Fruit fly (Drosophila melanogaster) whole organism, embryonic: ENCODE results near the gene CG13028.

Experiments used
- CG10543 ChIP-seq: fragments of 200-800 bp; sonication (Bioruptor generic); optimal IDR thresholded peaks from 3 replicates; lab custom pipeline; 2017; ENCODE audit warnings: missing biosample characterization, mild to moderate bottlenecking, missing genetic modification characterization, moderate library complexity
- CG10565 ChIP-seq: fragments of 200-800 bp; sonication (Bioruptor generic); optimal IDR thresholded peaks from 3 replicates; lab custom pipeline; 2016; ENCODE audit warnings: missing biosample characterization, mild to moderate bottlenecking, missing genetic modification characterization
- CG10654 ChIP-seq: fragments of 200-800 bp; sonication (Bioruptor generic); optimal IDR thresholded peaks from 2 replicates; lab custom pipeline; 2016; ENCODE audit warnings: missing biosample characterization, missing genetic modification characterization
- CG13123 ChIP-seq: fragments of 200-800 bp; sonication (Bioruptor generic); optimal IDR thresholded peaks from 2 replicates; lab custom pipeline; 2016; ENCODE audit warnings: missing biosample characterization, missing genetic modification characterization
- CG13296 ChIP-seq: fragments of 200-800 bp; sonication (Bioruptor generic); optimal IDR thresholded peaks from 3 replicates; lab custom pipeline; 2018; ENCODE audit warnings: missing biosample characterization, mild to moderate bottlenecking, missing genetic modification characterization
- CG14710 ChIP-seq: fragments of 200-800 bp; sonication (Bioruptor generic); optimal IDR thresholded peaks from 3 replicates; lab custom pipeline; 2019; ENCODE audit warnings: missing biosample characterization, mild to moderate bottlenecking, missing genetic modification characterization, moderate library complexity
- CG1529 ChIP-seq: fragments of 200-800 bp; sonication (Bioruptor generic); optimal IDR thresholded peaks from 3 replicates; lab custom pipeline; 2018; ENCODE audit warnings: missing biosample characterization, missing genetic modification characterization
- CG16863 ChIP-seq: fragments of 200-800 bp; sonication (Bioruptor generic); optimal IDR thresholded peaks from 3 replicates; lab custom pipeline; 2016; ENCODE audit warnings: missing biosample characterization, missing genetic modification characterization
- CG18476 ChIP-seq: fragments of 200-800 bp; sonication (Bioruptor generic); optimal IDR thresholded peaks from 2 replicates; lab custom pipeline; 2016; ENCODE audit warnings: missing biosample characterization, mild to moderate bottlenecking, missing genetic modification characterization
- CG18764 ChIP-seq: fragments of 200-800 bp; sonication (Bioruptor generic); optimal IDR thresholded peaks from 3 replicates; lab custom pipeline; 2016; ENCODE audit warnings: missing biosample characterization, missing genetic modification characterization
- CG3281 ChIP-seq: fragments of 200-800 bp; sonication (Bioruptor generic); optimal IDR thresholded peaks from 3 replicates; lab custom pipeline; 2017; ENCODE audit warnings: missing biosample characterization, mild to moderate bottlenecking, missing genetic modification characterization
- CG4360 ChIP-seq: fragments of 200-800 bp; sonication (Bioruptor generic); IDR thresholded peaks from 2 replicates; pipeline ENCODE4 v1.3.6; 2022; ENCODE audit warnings: missing biosample characterization, missing genetic modification characterization
- CG4404 ChIP-seq: fragments of 200-800 bp; sonication (Bioruptor generic); IDR thresholded peaks from 2 replicates; pipeline ENCODE4 v1.3.6; 2022; ENCODE audit warnings: missing biosample characterization, missing genetic modification characterization
- CG6254 ChIP-seq: fragments of 200-800 bp; sonication (Bioruptor generic); optimal IDR thresholded peaks from 3 replicates; lab custom pipeline; 2017; ENCODE audit warnings: mild to moderate bottlenecking, missing biosample characterization, missing genetic modification reagents, missing genetic modification characterization
- CG6813 ChIP-seq: fragments of 200-800 bp; sonication (Bioruptor generic); optimal IDR thresholded peaks from 2 replicates; lab custom pipeline; 2017; ENCODE audit warnings: missing biosample characterization, missing genetic modification characterization, mild to moderate bottlenecking, moderate library complexity, missing genetic modification reagents
- CG7928 ChIP-seq: fragments of 200-800 bp; sonication (Bioruptor generic); optimal IDR thresholded peaks from 2 replicates; lab custom pipeline; 2017; ENCODE audit warnings: missing biosample characterization, mild to moderate bottlenecking, missing genetic modification characterization
- CG7963 ChIP-seq: fragments of 200-800 bp; sonication (Bioruptor generic); IDR thresholded peaks from 3 replicates; pipeline ENCODE4 v1.3.6; 2022; ENCODE audit warnings: missing biosample characterization, missing genetic modification characterization; ENCODE audit not compliant: partially characterized antibody
- CG8924 ChIP-seq: fragments of 200-800 bp; optimal IDR thresholded peaks from 3 replicates; lab custom pipeline; 2019; ENCODE audit warnings: missing biosample characterization, mild to moderate bottlenecking, missing genetic modification characterization, moderate library complexity
- CG9727 ChIP-seq: fragments of 200-800 bp; sonication (Bioruptor generic); optimal IDR thresholded peaks from 3 replicates; lab custom pipeline; 2017; ENCODE audit warnings: missing biosample characterization, mild to moderate bottlenecking, missing genetic modification characterization
- CG9932 ChIP-seq: fragments of 200-800 bp; sonication (Bioruptor generic); IDR thresholded peaks from 2 replicates; pipeline ENCODE4 v1.3.6; 2022; ENCODE audit warnings: missing biosample characterization, missing genetic modification characterization
- Fer1 ChIP-seq: fragments of 200-800 bp; sonication (Bioruptor generic); optimal IDR thresholded peaks from 2 replicates; lab custom pipeline; 2017; ENCODE audit warnings: missing biosample characterization, mild to moderate bottlenecking, missing genetic modification characterization
- Gug ChIP-seq: fragments of 200-800 bp; sonication (Bioruptor generic); IDR thresholded peaks from 4 replicates; pipeline ENCODE4 v1.3.6; 2022; ENCODE audit warnings: missing biosample characterization, missing genetic modification characterization
- HHEX ChIP-seq: fragments of 200-800 bp; sonication (Bioruptor generic); optimal IDR thresholded peaks from 3 replicates; lab custom pipeline; 2017; ENCODE audit warnings: missing biosample characterization, mild to moderate bottlenecking, missing genetic modification characterization, missing genetic modification reagents
- Hr3 ChIP-seq: fragments of 200-800 bp; sonication (Bioruptor generic); optimal IDR thresholded peaks from 3 replicates; lab custom pipeline; 2016; ENCODE audit warnings: missing biosample characterization, missing genetic modification characterization
- Kr ChIP-seq: fragments of 200-800 bp; sonication (Bioruptor generic); optimal IDR thresholded peaks from 2 replicates; lab custom pipeline; 2017; ENCODE audit warnings: missing biosample characterization, mild to moderate bottlenecking, missing genetic modification characterization
- Opbp ChIP-seq: fragments of 200-800 bp; sonication (Bioruptor generic); IDR thresholded peaks from 3 replicates; pipeline ENCODE4 v1.3.6; 2022; ENCODE audit warnings: missing biosample characterization, missing genetic modification characterization; ENCODE audit not compliant: partially characterized antibody
- PHDP ChIP-seq: fragments of 200-800 bp; sonication (Bioruptor generic); optimal IDR thresholded peaks from 3 replicates; lab custom pipeline; 2018; ENCODE audit warnings: missing biosample characterization, mild to moderate bottlenecking, missing genetic modification characterization, moderate library complexity
- Sry-δ ChIP-seq: fragments of 200-800 bp; sonication (Bioruptor generic); optimal IDR thresholded peaks from 2 replicates; lab custom pipeline; 2016; ENCODE audit warnings: missing biosample characterization, missing genetic modification characterization
- Stat92E ChIP-seq, 3 experiments: fragments of >200 bp in 2 of 3; fragments of 200-800 bp in 1 of 3; sonication (Bioruptor generic) in 1 of 3; optimal IDR thresholded peaks; 2 replicates each; lab custom pipeline; 2017 to 2019; ENCODE audit warnings: missing biosample characterization in 3 of 3, missing genetic modification characterization in 3 of 3, mild to moderate bottlenecking in 1 of 3, moderate library complexity in 1 of 3
- Tbp ChIP-seq: fragments of >200 bp; optimal IDR thresholded peaks from 2 replicates; lab custom pipeline; 2018; ENCODE audit warnings: missing biosample characterization, missing genetic modification characterization
- aop ChIP-seq: fragments of 200-800 bp; sonication (Bioruptor generic); IDR thresholded peaks from 2 replicates; pipeline ENCODE4 v1.3.6; 2022; ENCODE audit warnings: missing biosample characterization, missing genetic modification characterization
- bcd ChIP-seq: fragments of 200-800 bp; sonication (Bioruptor generic); optimal IDR thresholded peaks from 2 replicates; lab custom pipeline; 2017; ENCODE audit warnings: missing biosample characterization, mild to moderate bottlenecking, missing genetic modification characterization
- crc ChIP-seq: fragments of 200-800 bp; sonication (Bioruptor generic); optimal IDR thresholded peaks from 2 replicates; lab custom pipeline; 2016; ENCODE audit warnings: missing biosample characterization, missing genetic modification characterization
- dimm ChIP-seq: fragments of 200-800 bp; sonication (Bioruptor generic); IDR thresholded peaks from 2 replicates; pipeline ENCODE4 v1.3.6; 2022; ENCODE audit warnings: missing biosample characterization, missing genetic modification characterization
- fd3F ChIP-seq: fragments of 200-800 bp; sonication (Bioruptor generic); optimal IDR thresholded peaks from 2 replicates; lab custom pipeline; 2018; ENCODE audit warnings: missing biosample characterization, mild to moderate bottlenecking, missing genetic modification characterization, moderate library complexity
- h ChIP-seq: fragments of >200 bp; optimal IDR thresholded peaks from 2 replicates; lab custom pipeline; 2017
- hb ChIP-seq: fragments of 200-800 bp; sonication (Bioruptor generic); IDR thresholded peaks from 3 replicates; pipeline ENCODE4 v1.3.6; 2022; ENCODE audit warnings: missing biosample characterization, missing genetic modification characterization; ENCODE audit not compliant: partially characterized antibody
- hkb ChIP-seq, 2 experiments: fragments of 200-800 bp in 1 of 2; fragments of >200 bp in 1 of 2; sonication (Bioruptor generic) in 1 of 2; IDR thresholded peaks in 1 of 2; optimal IDR thresholded peaks in 1 of 2; 2 replicates each; pipeline versions ENCODE4 v1.3.6 to Lab custom; 2017 to 2022; ENCODE audit warnings: missing biosample characterization in 1 of 2, missing genetic modification characterization in 1 of 2
- inv ChIP-seq: fragments of 200-800 bp; sonication (Bioruptor generic); IDR thresholded peaks from 2 replicates; pipeline ENCODE4 v1.3.6; 2022; ENCODE audit warnings: missing biosample characterization, missing genetic modification characterization; ENCODE audit not compliant: partially characterized antibody
- jing ChIP-seq: fragments of 200-800 bp; sonication (Bioruptor generic); optimal IDR thresholded peaks from 2 replicates; lab custom pipeline; 2018; ENCODE audit warnings: missing biosample characterization, mild to moderate bottlenecking, missing genetic modification characterization
- lilli ChIP-seq: fragments of 200-800 bp; sonication (Bioruptor generic); optimal IDR thresholded peaks from 3 replicates; lab custom pipeline; 2016; ENCODE audit warnings: missing biosample characterization, missing genetic modification characterization
- maf-S ChIP-seq: fragments of 200-800 bp; sonication (Bioruptor generic); optimal IDR thresholded peaks from 2 replicates; lab custom pipeline; 2016; ENCODE audit warnings: missing biosample characterization, missing genetic modification characterization
- onecut ChIP-seq: fragments of 200-800 bp; sonication (Bioruptor generic); IDR thresholded peaks from 2 replicates; pipeline ENCODE4 v1.3.6; 2022; ENCODE audit warnings: missing biosample characterization, missing genetic modification characterization
- scrt ChIP-seq: fragments of 200-800 bp; sonication (Bioruptor generic); optimal IDR thresholded peaks from 2 replicates; lab custom pipeline; 2018; ENCODE audit warnings: missing biosample characterization, mild to moderate bottlenecking, missing genetic modification characterization, moderate library complexity
- sd ChIP-seq: fragments of 200-800 bp; sonication (Bioruptor generic); optimal IDR thresholded peaks from 3 replicates; lab custom pipeline; 2018; ENCODE audit warnings: missing biosample characterization, mild to moderate bottlenecking, missing genetic modification characterization, moderate library complexity
- sim ChIP-seq: fragments of 200-800 bp; sonication (Bioruptor generic); IDR thresholded peaks from 2 replicates; pipeline ENCODE4 v1.3.6; 2022; ENCODE audit warnings: missing biosample characterization, missing genetic modification characterization
- sob ChIP-seq: fragments of 200-800 bp; sonication (Bioruptor generic); IDR thresholded peaks from 2 replicates; pipeline ENCODE4 v1.3.6; 2022; ENCODE audit warnings: missing biosample characterization, missing genetic modification characterization
- sr ChIP-seq: fragments of 200-800 bp; sonication (Bioruptor generic); IDR thresholded peaks from 3 replicates; pipeline ENCODE4 v1.3.6; 2022; ENCODE audit warnings: missing biosample characterization, missing genetic modification characterization
- vnd ChIP-seq: fragments of 200-800 bp; sonication (Bioruptor generic); IDR thresholded peaks from 3 replicates; pipeline ENCODE4 v1.3.6; 2022; ENCODE audit warnings: missing biosample characterization, missing genetic modification characterization; ENCODE audit not compliant: partially characterized antibody
- wor ChIP-seq: fragments of 200-800 bp; sonication (Bioruptor generic); IDR thresholded peaks from 2 replicates; pipeline ENCODE4 v1.3.6; 2022; ENCODE audit warnings: missing biosample characterization, missing genetic modification characterization
- z ChIP-seq: fragments of 200-800 bp; sonication (Bioruptor generic); IDR thresholded peaks from 3 replicates; pipeline ENCODE4 v1.3.6; 2022; ENCODE audit warnings: missing biosample characterization, missing genetic modification characterization

CG13028 gene

dm6 chr3L:16893647-16894046 lies 29.4 kb upstream of the CG13028 start (continued):
- no peak for TF ChIP-seq sd
- TF ChIP-seq sim (GFP tag; lab: Robert Waterston, UW) = no peak
- no peak for TF ChIP-seq wor (GFP tag; lab: Robert Waterston, UW)
- TF ChIP-seq z (GFP tag; lab: Robert Waterston, UW) = no peak
- TF ChIP-seq Stat92E (GFP tag; optimal IDR thresholded peaks at IDR 0.05; lab: Kevin White, UChicago) = no peak
- peak; percentile 1 for TF ChIP-seq bcd
- no peak for TF ChIP-seq CG10654 (GFP tag; lab: Kevin White, UChicago)
- TF ChIP-seq CG18476 (GFP tag; lab: Kevin White, UChicago) = no peak
- no peak for TF ChIP-seq Opbp
- no peak for TF ChIP-seq CG13123 (GFP tag; lab: Kevin White, UChicago)
- TF ChIP-seq vnd (GFP tag; lab: Robert Waterston, UW) = no peak
- TF ChIP-seq sob (GFP tag; lab: Robert Waterston, UW) = no peak
- TF ChIP-seq Fer1 (GFP tag; lab: Kevin White, UChicago) = peak; percentile 6
- no peak for TF ChIP-seq hb (GFP tag; lab: Robert Waterston, UW)
- TF ChIP-seq CG7963 (GFP tag; lab: Robert Waterston, UW) = no peak
- TF ChIP-seq PHDP (tag; lab: Kevin White, UChicago) = peak; percentile 22
- peak; percentile 23 for TF ChIP-seq CG8924
- no peak for TF ChIP-seq maf-S (GFP tag; lab: Kevin White, UChicago)
- peak; percentile 9 for TF ChIP-seq CG9727 (GFP tag; lab: Kevin White, UChicago)
- no peak for TF ChIP-seq inv (GFP tag; lab: Robert Waterston, UW)
- TF ChIP-seq fd3F = no peak
- no peak for TF ChIP-seq CG6813
- no peak for TF ChIP-seq crc (GFP tag; lab: Kevin White, UChicago)
- no peak for TF ChIP-seq aop (GFP tag; lab: Robert Waterston, UW)
- no peak for TF ChIP-seq CG4404 (GFP tag; lab: Robert Waterston, UW)
- TF ChIP-seq CG13296 (GFP tag; lab: Kevin White, UChicago) = peak; percentile 4
- no peak; the same call in 3 of the 4 replicates for TF ChIP-seq Gug (GFP tag; lab: Robert Waterston, UW)
- no peak for TF ChIP-seq dimm (GFP tag; lab: Robert Waterston, UW)
- no peak for TF ChIP-seq Tbp (GFP tag; lab: Kevin White, UChicago)
- TF ChIP-seq onecut (GFP tag; lab: Robert Waterston, UW) = no peak
- TF ChIP-seq CG4360 = no peak
- TF ChIP-seq Hr3 (GFP tag; lab: Kevin White, UChicago) = no peak
- TF ChIP-seq CG1529 (GFP tag; lab: Kevin White, UChicago) = no peak
- peak; percentile 36 for TF ChIP-seq lilli (GFP tag; lab: Kevin White, UChicago)
- no peak for TF ChIP-seq CG18764 (GFP tag; lab: Kevin White, UChicago)
- no peak for TF ChIP-seq CG16863
- TF ChIP-seq h = no peak
- no peak for TF ChIP-seq CG10565
- no peak for TF ChIP-seq scrt
- TF ChIP-seq jing = no peak
- TF ChIP-seq CG7928 = no peak
- TF ChIP-seq Sry-δ = no peak
- TF ChIP-seq HHEX = peak; percentile 19
- TF ChIP-seq Kr = no peak
- TF ChIP-seq CG6254 = no peak
- TF ChIP-seq hkb (optimal IDR thresholded peaks at IDR 0.05; lab: Kevin White, UChicago) = no peak
- TF ChIP-seq hkb (GFP tag; IDR thresholded peaks at IDR 0.05; lab: Robert Waterston, UW) = peak; percentile 41; the same call in 1 of the 2 replicates
- peak; percentile 35 for TF ChIP-seq CG3281 (GFP tag; lab: Kevin White, UChicago)
- no peak for TF ChIP-seq sr (GFP tag; lab: Robert Waterston, UW)
- TF ChIP-seq CG9932 (GFP tag; lab: Robert Waterston, UW) = no peak
- no peak for TF ChIP-seq CG14710
- no peak for TF ChIP-seq CG10543
